Comparison of ENCODE assay signal across 7 worm cellular contexts in the genomic region with DNA sequence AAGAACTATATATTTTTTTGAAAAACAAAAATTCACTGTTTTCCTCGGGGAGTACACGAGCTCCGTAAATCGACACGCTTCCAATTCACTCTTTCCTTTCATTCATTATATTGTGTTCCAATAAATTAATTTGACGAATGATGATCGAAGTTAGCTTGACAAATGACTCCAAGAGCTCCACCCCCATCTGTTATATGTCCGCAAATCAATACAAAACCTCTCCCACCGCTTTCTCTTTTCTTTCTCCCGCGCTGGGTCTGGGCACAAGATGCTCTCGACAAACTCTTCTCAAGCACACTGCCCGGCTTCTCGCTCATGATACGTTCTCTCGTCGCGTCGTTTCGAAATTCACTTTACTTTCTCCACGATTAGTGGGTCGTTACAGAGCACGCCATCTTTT.
A peak's percentile ranks its signal among the peaks of the same experiment; 100 is the strongest.
TF ChIP-seq lines count a peak whose summit lies in the region.

A gene (plus strand): TSS at position 138 of the 400 bp plus-strand sequence.

TF ChIP-seq in whole organism, L1 larva, 84 proteins besides CTCF, POLR2A, EP300 and RAD21:
- peak in 1 of 3 experiments; percentile 2 for TF ChIP-seq ceh-82 (tag; optimal IDR thresholded peaks at IDR 0.05; lab: Kevin White, UChicago)
- TF ChIP-seq nhr-76 (tag; optimal IDR thresholded peaks at IDR 0.05; lab: Kevin White, UChicago) = no peak
- TF ChIP-seq ceh-63 (GFP tag; optimal IDR thresholded peaks at IDR 0.05; lab: Kevin White, UChicago) = no peak
- TF ChIP-seq nhr-12 (tag; optimal IDR thresholded peaks at IDR 0.05; lab: Kevin White, UChicago) = no peak
- TF ChIP-seq ceh-8 (GFP tag; optimal IDR thresholded peaks at IDR 0.05; lab: Kevin White, UChicago) = no peak
- no peak for TF ChIP-seq ceh-90 (tag; optimal IDR thresholded peaks at IDR 0.05; lab: Kevin White, UChicago)
- no peak for TF ChIP-seq lin-13 (GFP tag; optimal IDR thresholded peaks at IDR 0.05; lab: Kevin White, UChicago)
- peak; percentile 40 for TF ChIP-seq lin-14 (GFP tag; optimal IDR thresholded peaks at IDR 0.05; lab: Kevin White, UChicago)
- peak; percentile 53 for TF ChIP-seq rnt-1 (tag; optimal IDR thresholded peaks at IDR 0.05; lab: Kevin White, UChicago)
- peak; percentile 23 for TF ChIP-seq dsc-1 (tag; optimal IDR thresholded peaks at IDR 0.05; lab: Kevin White, UChicago)
- no peak for TF ChIP-seq dpl-1 (GFP tag; optimal IDR thresholded peaks at IDR 0.05; lab: Kevin White, UChicago)
- no peak for TF ChIP-seq ztf-4 (tag; optimal IDR thresholded peaks at IDR 0.05; lab: Kevin White, UChicago)
- TF ChIP-seq unc-130 (tag; optimal IDR thresholded peaks at IDR 0.05; lab: Kevin White, UChicago) = no peak
TF ChIP-seq in whole organism, L1 larva: peak in this region for 4.

TF ChIP-seq in whole organism, L2 larva, 48 proteins besides CTCF, POLR2A, EP300 and RAD21:
- no peak for TF ChIP-seq Y55F3AM.14 (GFP tag; optimal IDR thresholded peaks at IDR 0.05; lab: Kevin White, UChicago)
- no peak for TF ChIP-seq lsy-2 (tag; optimal IDR thresholded peaks at IDR 0.05; lab: Kevin White, UChicago)
- no peak for TF ChIP-seq peb-1 (tag; optimal IDR thresholded peaks at IDR 0.05; lab: Kevin White, UChicago)
- peak; percentile 45 for TF ChIP-seq C34F6.9 (tag; optimal IDR thresholded peaks at IDR 0.05; lab: Kevin White, UChicago)
- no peak for TF ChIP-seq nhr-11 (tag; optimal IDR thresholded peaks at IDR 0.05; lab: Kevin White, UChicago)
- no peak for TF ChIP-seq F13H6.1 (tag; optimal IDR thresholded peaks at IDR 0.05; lab: Kevin White, UChicago)
- no peak for TF ChIP-seq blmp-1 (tag; optimal IDR thresholded peaks at IDR 0.05; lab: Kevin White, UChicago; ENCODE audit: insufficient read depth)
- TF ChIP-seq unc-55 (GFP tag; optimal IDR thresholded peaks at IDR 0.05; lab: Kevin White, UChicago) = peak; percentile 16
- TF ChIP-seq nhr-129 (tag; optimal IDR thresholded peaks at IDR 0.05; lab: Kevin White, UChicago) = peak; percentile 2
- TF ChIP-seq mab-5 (tag; optimal IDR thresholded peaks at IDR 0.05; lab: Kevin White, UChicago) = peak; percentile 48
- no peak for TF ChIP-seq fos-1 (tag; optimal IDR thresholded peaks at IDR 0.05; lab: Kevin White, UChicago)
- no peak for TF ChIP-seq alr-1 (tag; optimal IDR thresholded peaks at IDR 0.05; lab: Kevin White, UChicago)

TF ChIP-seq in whole organism, L3 larva, 47 proteins besides CTCF, POLR2A, EP300 and RAD21:
- TF ChIP-seq ZK546.5 (tag; optimal IDR thresholded peaks at IDR 0.05; lab: Kevin White, UChicago) (no peak), egl-5 (tag; optimal IDR thresholded peaks at IDR 0.05; lab: Kevin White, UChicago) (peak; percentile 54), nhr-77 (tag; optimal IDR thresholded peaks at IDR 0.05; lab: Kevin White, UChicago) (no peak), nfya-1 (tag; optimal IDR thresholded peaks at IDR 0.05; lab: Kevin White, UChicago; ENCODE audit: insufficient read depth) (peak; percentile 29), hmg-11 (tag; optimal IDR thresholded peaks at IDR 0.05; lab: Kevin White, UChicago) (peak; percentile 57), lin-39 (tag; optimal IDR thresholded peaks at IDR 0.05; lab: Kevin White, UChicago) (peak; percentile 63)

TF ChIP-seq in whole organism, L4 larva, 104 proteins besides CTCF, POLR2A, EP300 and RAD21:
- TF ChIP-seq nhr-48 (tag; optimal IDR thresholded peaks at IDR 0.05; lab: Kevin White, UChicago) (no peak), unc-62 (GFP tag; optimal IDR thresholded peaks at IDR 0.05 in 1 of 2; lab: Kevin White, UChicago) (peak in 1 of 2 experiments; percentile 54), unc-62 (tag; optimal IDR thresholded peaks at IDR 0.05; lab: Kevin White, UChicago) (no peak), ctbp-1 (GFP tag; IDR thresholded peaks at IDR 0.05; lab: Robert Waterston, UW) (no peak), F44E2.7 (GFP tag; IDR thresholded peaks at IDR 0.05; lab: Robert Waterston, UW) (no peak), mes-2 (tag; optimal IDR thresholded peaks at IDR 0.05; lab: Kevin White, UChicago; ENCODE audit: poor library complexity, severe bottlenecking) (peak; percentile 20), ceh-44 (GFP tag; IDR thresholded peaks at IDR 0.05; lab: Robert Waterston, UW) (no peak), hlh-30 (tag; optimal IDR thresholded peaks at IDR 0.05; lab: Kevin White, UChicago; ENCODE audit: insufficient read depth) (peak; percentile 4)

TF ChIP-seq in whole organism, late embryonic, 69 proteins besides CTCF, POLR2A, EP300 and RAD21:
- TF ChIP-seq rnt-1 (tag; optimal IDR thresholded peaks at IDR 0.05; lab: Kevin White, UChicago) (peak; percentile 31), ceh-31 (tag; optimal IDR thresholded peaks at IDR 0.05; lab: Kevin White, UChicago) (peak; percentile 16), C38D4.7 (GFP tag; optimal IDR thresholded peaks at IDR 0.05; lab: Kevin White, UChicago) (no peak), ceh-48 (tag; optimal IDR thresholded peaks at IDR 0.05; lab: Kevin White, UChicago) (peak; percentile 38), unc-42 (tag; optimal IDR thresholded peaks at IDR 0.05; lab: Kevin White, UChicago) (peak; percentile 46), ceh-14 (tag; optimal IDR thresholded peaks at IDR 0.05; lab: Kevin White, UChicago) (no peak), nfya-1 (tag; optimal IDR thresholded peaks at IDR 0.05; lab: Kevin White, UChicago) (peak; percentile 22), pros-1 (tag; optimal IDR thresholded peaks at IDR 0.05; lab: Kevin White, UChicago) (no peak), ceh-34 (tag; optimal IDR thresholded peaks at IDR 0.05; lab: Kevin White, UChicago) (peak; percentile 26), unc-55 (GFP tag; optimal IDR thresholded peaks at IDR 0.05; lab: Kevin White, UChicago) (peak; percentile 82)

TF ChIP-seq in whole organism, mixed stage, embryonic, 35 proteins besides CTCF, POLR2A, EP300 and RAD21:
- TF ChIP-seq hlh-1 (tag; optimal IDR thresholded peaks at IDR 0.05; lab: Kevin White, UChicago) (peak; percentile 32), nhr-76 (tag; optimal IDR thresholded peaks at IDR 0.05; lab: Kevin White, UChicago) (no peak), ces-1 (GFP tag; optimal IDR thresholded peaks at IDR 0.05; lab: Kevin White, UChicago) (peak; percentile 62), flh-1 (GFP tag; optimal IDR thresholded peaks at IDR 0.05; lab: Kevin White, UChicago) (no peak), zip-8 (tag; optimal IDR thresholded peaks at IDR 0.05; lab: Kevin White, UChicago) (no peak), ham-2 (GFP tag; optimal IDR thresholded peaks at IDR 0.05; lab: Kevin White, UChicago) (no peak), M03D4.4 (tag; optimal IDR thresholded peaks at IDR 0.05; lab: Kevin White, UChicago) (no peak), unc-62 (GFP tag; optimal IDR thresholded peaks at IDR 0.05; lab: Kevin White, UChicago) (peak; percentile 80), unc-120 (tag; optimal IDR thresholded peaks at IDR 0.05; lab: Kevin White, UChicago; ENCODE audit: poor library complexity, severe bottlenecking) (peak; percentile 31)

TF ChIP-seq in whole organism, young adult, 124 proteins besides CTCF, POLR2A, EP300 and RAD21:
- TF ChIP-seq rcor-1 (GFP tag; IDR thresholded peaks at IDR 0.05; lab: Robert Waterston, UW) (0 out of 2 replicates have a peak, but pooled peaks have one; percentile 17), zfh-2 (GFP tag; conservative IDR thresholded peaks at IDR 0.05; lab: Robert Waterston, UW) (0 out of 2 replicates have a peak, but pooled peaks have one; percentile 15), nfyb-1 (GFP tag; IDR thresholded peaks at IDR 0.05; lab: Robert Waterston, UW) (no peak), ceh-40 (GFP tag; IDR thresholded peaks at IDR 0.05; lab: Robert Waterston, UW) (no peak), egrh-3 (GFP tag; IDR thresholded peaks at IDR 0.05; lab: Robert Waterston, UW) (no peak), die-1 (tag; optimal IDR thresholded peaks at IDR 0.05; lab: Kevin White, UChicago) (no peak), aptf-2 (GFP tag; conservative IDR thresholded peaks at IDR 0.05; lab: Robert Waterston, UW) (no peak), pha-4 (tag; optimal IDR thresholded peaks at IDR 0.05; lab: Kevin White, UChicago) (no peak), nhr-90 (tag; optimal IDR thresholded peaks at IDR 0.05; lab: Kevin White, UChicago) (no peak), ets-4 (GFP tag; optimal IDR thresholded peaks at IDR 0.05; lab: Kevin White, UChicago) (no peak), ceh-79 (tag; optimal IDR thresholded peaks at IDR 0.05; lab: Kevin White, UChicago) (no peak), madf-6 (GFP tag; IDR thresholded peaks at IDR 0.05; lab: Robert Waterston, UW) (no peak), K11D2.4 (GFP tag; IDR thresholded peaks at IDR 0.05; lab: Robert Waterston, UW) (no peak), ceh-27 (GFP tag; optimal IDR thresholded peaks at IDR 0.05; lab: Kevin White, UChicago) (no peak), ztf-28 (GFP tag; IDR thresholded peaks at IDR 0.05; lab: Robert Waterston, UW) (no peak), cebp-1 (GFP tag; IDR thresholded peaks at IDR 0.05; lab: Robert Waterston, UW) (no peak), cebp-1 (tag; optimal IDR thresholded peaks at IDR 0.05; lab: Kevin White, UChicago) (peak; percentile 39), dpff-1 (tag; optimal IDR thresholded peaks at IDR 0.05; lab: Kevin White, UChicago) (no peak), F55B11.4 (tag; optimal IDR thresholded peaks at IDR 0.05; lab: Kevin White, UChicago; ENCODE audit: borderline replicate concordance, insufficient read depth) (no peak)
TF ChIP-seq in whole organism, young adult: peak in this region for 3.
